Fruit fly (Drosophila melanogaster): ENCODE data around the gene CG14253.

dm6 chr3R:26953478-26953874 is 24.9 kb upstream of the CG14253 start:
- no peak for TF ChIP-seq CG8478 (optimal IDR thresholded peaks at IDR 0.05)
- no peak for TF ChIP-seq usp (GFP tag; optimal IDR thresholded peaks at IDR 0.05)
- no peak for TF ChIP-seq pan (optimal IDR thresholded peaks at IDR 0.05)
- TF ChIP-seq Dll (optimal IDR thresholded peaks at IDR 0.05), result no peak

Data from whole organism.